Worm (Caenorhabditis elegans) whole organism, L1 larva: ENCODE measurements around the gene F56C9.6.

Experiments used
- F16B12.6 ChIP-seq: fragments of 150-350 bp; optimal IDR thresholded peaks from 2 replicates; lab custom pipeline; 2014; ENCODE audit warnings: missing biosample characterization, missing genetic modification characterization
- alr-1 ChIP-seq: fragments of 200-800 bp; sonication (Bioruptor generic); optimal IDR thresholded peaks from 2 replicates; lab custom pipeline; 2018; ENCODE audit warnings: borderline replicate concordance, mild to moderate bottlenecking, missing genetic modification characterization, missing compliant biosample characterization
- blmp-1 ChIP-seq: fragments of 150-350 bp; optimal IDR thresholded peaks from 2 replicates; lab custom pipeline; 2014; ENCODE audit warnings: missing biosample characterization, missing genetic modification characterization
- ceh-8 ChIP-seq: fragments of 200-800 bp; sonication (Bioruptor generic); optimal IDR thresholded peaks from 2 replicates; lab custom pipeline; 2018; ENCODE audit warnings: mild to moderate bottlenecking, missing genetic modification characterization, moderate library complexity, missing compliant biosample characterization
- ceh-82 ChIP-seq, 3 experiments: fragments of 150-350 bp in 1 of 3; sonication (generic microtip) in 2 of 3; optimal IDR thresholded peaks; 2 replicates each; lab custom pipeline; 2014 to 2017; ENCODE audit warnings: missing biosample characterization in 3 of 3, missing genetic modification characterization in 3 of 3
- ces-1 ChIP-seq: fragments of 150-350 bp; optimal IDR thresholded peaks from 2 replicates; lab custom pipeline; 2014; ENCODE audit warnings: missing biosample characterization, missing genetic modification reagents, missing genetic modification characterization
- dpl-1 ChIP-seq, 3 experiments: fragments of 150-350 bp in 2 of 3; sonication (generic microtip) in 1 of 3; optimal IDR thresholded peaks; 2 replicates each; lab custom pipeline; 2014 to 2017; ENCODE audit warnings: missing biosample characterization in 3 of 3, missing genetic modification characterization in 3 of 3, missing genetic modification reagents in 3 of 3
- dsc-1 ChIP-seq: sonication (generic microtip); optimal IDR thresholded peaks from 2 replicates; lab custom pipeline; 2016; ENCODE audit warnings: mild to moderate bottlenecking, missing genetic modification characterization, missing compliant biosample characterization
- efl-1 ChIP-seq, 4 experiments: fragments of 150-350 bp; optimal IDR thresholded peaks in 3 of 4; peaks in 1 of 4; 1 replicate in 1 of 4; 2 replicates in 3 of 4; lab custom pipeline; 2014; ENCODE audit warnings: missing biosample characterization in 2 of 4, missing genetic modification characterization in 2 of 4, missing genetic modification reagents in 2 of 4
- egl-13 ChIP-seq: sonication (generic microtip); optimal IDR thresholded peaks from 2 replicates; lab custom pipeline; 2016; ENCODE audit warnings: missing genotype, missing genetic modification reagents, missing genetic modification characterization, missing compliant biosample characterization
- egl-27 ChIP-seq, 2 experiments: fragments of 150-350 bp in 1 of 2; sonication (generic microtip); optimal IDR thresholded peaks; 3 replicates each; lab custom pipeline; 2017 to 2018; ENCODE audit warnings: missing biosample characterization in 2 of 2, missing genetic modification characterization in 2 of 2, missing genetic modification reagents in 2 of 2
- elt-3 ChIP-seq, 6 experiments: fragments of 150-350 bp in 1 of 6; sonication (generic microtip); optimal IDR thresholded peaks; 2 replicates each; lab custom pipeline; 2017 to 2018; ENCODE audit warnings: missing biosample characterization in 6 of 6, missing genetic modification characterization in 6 of 6, inconsistent platforms in 1 of 6
- ets-5 ChIP-seq: fragments of 200-800 bp; sonication (Bioruptor generic); IDR thresholded peaks from 2 replicates; pipeline ENCODE4 v1.3.6; 2022; ENCODE audit warnings: missing genetic modification characterization, missing compliant biosample characterization
- fkh-8 ChIP-seq: sonication (generic microtip); optimal IDR thresholded peaks from 2 replicates; lab custom pipeline; 2016; ENCODE audit warnings: mild to moderate bottlenecking, missing genetic modification characterization, missing compliant biosample characterization
- grh-1 ChIP-seq: fragments of 200-800 bp; sonication (Bioruptor generic); IDR thresholded peaks from 2 replicates; pipeline ENCODE4 v1.3.6; 2022; ENCODE audit warnings: missing genetic modification reagents, missing genetic modification characterization, missing compliant biosample characterization
- hlh-4 ChIP-seq: sonication (generic microtip); optimal IDR thresholded peaks from 2 replicates; lab custom pipeline; 2016; ENCODE audit warnings: mild to moderate bottlenecking, missing genetic modification characterization, missing compliant biosample characterization
- lin-14 ChIP-seq: fragments of 200-800 bp; sonication (Bioruptor generic); optimal IDR thresholded peaks from 2 replicates; lab custom pipeline; 2018; ENCODE audit warnings: mild to moderate bottlenecking, missing genetic modification characterization, moderate library complexity, missing compliant biosample characterization
- lin-35 ChIP-seq, 2 experiments: fragments of 150-350 bp; optimal IDR thresholded peaks; 2 replicates each; lab custom pipeline; 2014; ENCODE audit warnings: missing biosample characterization in 2 of 2, missing genetic modification characterization in 2 of 2, missing genetic modification reagents in 2 of 2
- lin-39 ChIP-seq: fragments of 150-350 bp; optimal IDR thresholded peaks from 2 replicates; lab custom pipeline; 2014; ENCODE audit warnings: missing biosample characterization, missing genetic modification reagents, missing genetic modification characterization
- lir-3 ChIP-seq: sonication (generic microtip); optimal IDR thresholded peaks from 2 replicates; lab custom pipeline; 2016; ENCODE audit warnings: mild to moderate bottlenecking, missing genetic modification characterization, moderate library complexity, missing compliant biosample characterization; ENCODE audit not compliant: poor library complexity
- mdl-1 ChIP-seq, 2 experiments: fragments of 150-350 bp; optimal IDR thresholded peaks; 2 replicates each; lab custom pipeline; 2014 to 2017; ENCODE audit warnings: missing biosample characterization in 2 of 2, missing genetic modification characterization in 2 of 2, inconsistent platforms in 1 of 2
- nhr-11 ChIP-seq: fragments of 150-350 bp; optimal IDR thresholded peaks from 2 replicates; lab custom pipeline; 2014; ENCODE audit warnings: missing biosample characterization, missing genetic modification characterization
- nhr-47 ChIP-seq: sonication (generic microtip); optimal IDR thresholded peaks from 2 replicates; lab custom pipeline; 2016; ENCODE audit warnings: mild to moderate bottlenecking, missing genetic modification characterization, moderate library complexity, missing compliant biosample characterization
- nhr-71 ChIP-seq: sonication (generic microtip); optimal IDR thresholded peaks from 2 replicates; lab custom pipeline; 2016; ENCODE audit warnings: mild to moderate bottlenecking, missing genetic modification characterization, moderate library complexity, missing compliant biosample characterization
- nhr-84 ChIP-seq: sonication (generic microtip); optimal IDR thresholded peaks from 2 replicates; lab custom pipeline; 2017; ENCODE audit warnings: missing biosample characterization, missing genetic modification characterization
- nhr-90 ChIP-seq: sonication (generic microtip); optimal IDR thresholded peaks from 2 replicates; lab custom pipeline; 2016; ENCODE audit warnings: mild to moderate bottlenecking, missing genetic modification characterization, missing compliant biosample characterization; ENCODE audit not compliant: poor library complexity
- pax-3 ChIP-seq: fragments of 200-800 bp; sonication (Bioruptor generic); optimal IDR thresholded peaks from 2 replicates; lab custom pipeline; 2018; ENCODE audit warnings: mild to moderate bottlenecking, missing genetic modification characterization, moderate library complexity, missing compliant biosample characterization
- skn-1 ChIP-seq: fragments of 150-350 bp; optimal IDR thresholded peaks from 2 replicates; lab custom pipeline; 2014; ENCODE audit warnings: missing biosample characterization, missing genetic modification characterization
- snpc-4 ChIP-seq: fragments of 150-350 bp; optimal IDR thresholded peaks from 2 replicates; lab custom pipeline; 2014; ENCODE audit warnings: missing biosample characterization, missing genetic modification characterization
- sox-4 ChIP-seq: sonication (generic microtip); optimal IDR thresholded peaks from 2 replicates; lab custom pipeline; 2016; ENCODE audit warnings: missing genetic modification characterization, missing compliant biosample characterization
- sup-37 ChIP-seq: fragments of 200-800 bp; sonication (Bioruptor generic); optimal IDR thresholded peaks from 2 replicates; lab custom pipeline; 2018; ENCODE audit warnings: mild to moderate bottlenecking, missing genetic modification characterization, missing compliant biosample characterization
- swsn-7 ChIP-seq: sonication (generic microtip); optimal IDR thresholded peaks from 2 replicates; lab custom pipeline; 2016; ENCODE audit warnings: missing genetic modification characterization, missing compliant biosample characterization
- tbx-2 ChIP-seq: sonication (generic microtip); optimal IDR thresholded peaks from 2 replicates; lab custom pipeline; 2016; ENCODE audit warnings: missing genetic modification characterization, missing compliant biosample characterization
- tlp-1 ChIP-seq: fragments of 150-350 bp; optimal IDR thresholded peaks from 2 replicates; lab custom pipeline; 2014; ENCODE audit warnings: missing biosample characterization, missing genetic modification characterization
- unc-130 ChIP-seq: fragments of 150-350 bp; optimal IDR thresholded peaks from 2 replicates; lab custom pipeline; 2017; ENCODE audit warnings: missing biosample characterization, missing genetic modification characterization, inconsistent platforms
- unc-30 ChIP-seq: sonication (generic microtip); optimal IDR thresholded peaks from 2 replicates; lab custom pipeline; 2017; ENCODE audit warnings: missing biosample characterization, missing genetic modification characterization
- unc-62 ChIP-seq: fragments of 150-350 bp; optimal IDR thresholded peaks from 2 replicates; lab custom pipeline; 2014; ENCODE audit warnings: missing biosample characterization, missing genetic modification reagents, missing genetic modification characterization
- unc-86 ChIP-seq: sonication (generic microtip); optimal IDR thresholded peaks from 2 replicates; lab custom pipeline; 2016; ENCODE audit warnings: missing genetic modification characterization, missing compliant biosample characterization
- xbp-1 ChIP-seq: sonication (generic microtip); optimal IDR thresholded peaks from 2 replicates; lab custom pipeline; 2016; ENCODE audit warnings: missing genetic modification characterization, missing compliant biosample characterization
- ztf-4 ChIP-seq: fragments of 150-350 bp; optimal IDR thresholded peaks from 2 replicates; lab custom pipeline; 2014; ENCODE audit warnings: missing biosample characterization, missing genetic modification characterization

F56C9.6 gene

DNA sequence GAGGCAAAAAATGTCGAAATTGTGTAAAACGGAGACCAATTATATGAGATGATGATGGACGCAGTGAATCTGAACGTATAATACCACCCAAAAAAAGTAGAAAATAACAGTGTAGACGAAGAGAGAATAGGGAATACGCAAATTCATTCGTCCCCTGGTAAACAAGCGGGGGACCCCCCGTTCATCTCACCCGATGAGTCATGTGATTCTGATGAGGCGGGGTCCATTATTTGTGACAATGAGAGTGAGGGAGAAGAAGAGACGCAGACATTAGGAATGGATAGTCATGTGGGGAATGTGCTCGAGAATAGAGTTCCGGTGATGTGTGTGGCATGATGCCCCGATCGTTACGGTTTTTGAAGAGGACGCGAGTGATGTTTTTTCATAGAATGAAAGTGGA lies 38.5 kb downstream of the F56C9.6 start (continued):
- TF ChIP-seq pax-3 (peak; percentile 41), sup-37 (GFP tag; lab: Kevin White, UChicago) (no peak), blmp-1 (tag; lab: Kevin White, UChicago) (peak; percentile 29), dpl-1 (GFP tag; optimal IDR thresholded peaks at IDR 0.05; lab: Kevin White, UChicago) (peak; percentile 24 to 58 (median 58)), nhr-84 (no peak), sox-4 (tag; lab: Kevin White, UChicago) (no peak), unc-130 (tag; lab: Kevin White, UChicago) (peak; percentile 62), unc-86 (peak; percentile 50), tlp-1 (tag; lab: Kevin White, UChicago) (no peak), grh-1 (peak; percentile 60), lin-14 (peak; percentile 93), hlh-4 (tag; lab: Kevin White, UChicago) (no peak)

DNA sequence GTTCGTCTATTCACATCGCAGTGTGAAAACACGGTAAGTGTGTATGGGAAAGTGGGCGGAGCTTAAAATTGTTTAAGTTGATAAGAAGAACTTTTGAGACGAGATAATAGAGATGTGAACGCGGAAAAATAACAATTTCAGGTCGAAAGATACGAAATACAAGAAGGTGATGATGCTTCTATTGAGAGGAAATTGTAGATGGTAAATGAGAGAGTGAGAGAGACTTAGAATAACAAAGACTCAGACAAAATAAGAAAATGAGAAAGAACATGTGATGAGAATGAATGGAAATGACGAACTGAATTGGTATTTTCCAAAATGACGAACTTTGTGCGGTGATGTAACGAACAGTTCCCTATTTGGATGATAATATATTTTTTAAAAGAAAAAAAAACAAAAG lies 39.5 kb downstream of the F56C9.6 start:
- no peak for TF ChIP-seq egl-27 (tag; optimal IDR thresholded peaks at IDR 0.05; lab: Kevin White, UChicago)
- no peak for TF ChIP-seq mdl-1 (tag; optimal IDR thresholded peaks at IDR 0.05; lab: Kevin White, UChicago)
- TF ChIP-seq unc-86 = no peak
- TF ChIP-seq ets-5 = no peak
- TF ChIP-seq egl-13 (tag; lab: Kevin White, UChicago) = no peak
- no peak for TF ChIP-seq nhr-90
- TF ChIP-seq fkh-8 (tag; lab: Kevin White, UChicago) = no peak
- peak; percentile 19 for TF ChIP-seq skn-1 (tag; lab: Kevin White, UChicago)
- TF ChIP-seq nhr-11 (tag; lab: Kevin White, UChicago) = no peak
- TF ChIP-seq alr-1 = no peak
- TF ChIP-seq efl-1 (optimal IDR thresholded peaks at IDR 0.05; lab: Kevin White, UChicago) = no peak
- peak; percentile 4 to 40 for TF ChIP-seq efl-1 (GFP tag; optimal IDR thresholded peaks at IDR 0.05 in 1 of 2; lab: Kevin White, UChicago)
- TF ChIP-seq hlh-4 (tag; lab: Kevin White, UChicago) = no peak
- TF ChIP-seq xbp-1 (tag; lab: Kevin White, UChicago) = no peak
- TF ChIP-seq lir-3 (tag; lab: Kevin White, UChicago) = no peak
- TF ChIP-seq tbx-2 (tag; lab: Kevin White, UChicago) = no peak
- TF ChIP-seq unc-62 = no peak
- peak in 1 of 6 experiments; percentile 53 for TF ChIP-seq elt-3 (tag; optimal IDR thresholded peaks at IDR 0.05; lab: Kevin White, UChicago)
- no peak for TF ChIP-seq ceh-82 (tag; optimal IDR thresholded peaks at IDR 0.05; lab: Kevin White, UChicago)
- no peak for TF ChIP-seq dsc-1 (tag; lab: Kevin White, UChicago)
- TF ChIP-seq lin-35 (GFP tag; optimal IDR thresholded peaks at IDR 0.05; lab: Kevin White, UChicago) = peak in 1 of 2 experiments; percentile 47
- TF ChIP-seq nhr-71 = peak; percentile 9
- no peak for TF ChIP-seq nhr-84
- no peak for TF ChIP-seq snpc-4
- no peak for TF ChIP-seq blmp-1 (tag; lab: Kevin White, UChicago)
- no peak for TF ChIP-seq ceh-8 (GFP tag; lab: Kevin White, UChicago)
- TF ChIP-seq nhr-47 (tag; lab: Kevin White, UChicago) = no peak
- TF ChIP-seq F16B12.6 (tag; lab: Kevin White, UChicago) = no peak
- no peak for TF ChIP-seq ces-1 (GFP tag; lab: Kevin White, UChicago)
- TF ChIP-seq swsn-7 (tag; lab: Kevin White, UChicago) = no peak
- TF ChIP-seq sox-4 (tag; lab: Kevin White, UChicago) = no peak
- no peak for TF ChIP-seq unc-30 (tag; lab: Kevin White, UChicago)
- peak; percentile 34 for TF ChIP-seq lin-14
- TF ChIP-seq lin-39 (tag; lab: Kevin White, UChicago) = no peak
- TF ChIP-seq ztf-4 (tag; lab: Kevin White, UChicago) = no peak
